Fruit fly (Drosophila melanogaster): ENCODE measurements around the gene eEF1gamma.
A peak's percentile ranks its signal among the peaks of the same experiment; 100 is the strongest.

The eEF1gamma gene

dm6 chr3R:29215652-29216483 lies 4.1 kb upstream of the eEF1gamma start (continued):
- TF ChIP-seq otp (GFP tag; IDR thresholded peaks at IDR 0.05): no peak
- TF ChIP-seq CG3163 (GFP tag; optimal IDR thresholded peaks at IDR 0.05): peak; percentile 91
- no peak for TF ChIP-seq z (GFP tag; IDR thresholded peaks at IDR 0.05)
- no peak for TF ChIP-seq CG13123 (GFP tag; optimal IDR thresholded peaks at IDR 0.05)
- TF ChIP-seq CG12769 (tag; optimal IDR thresholded peaks at IDR 0.05): no peak
- no peak for TF ChIP-seq CG13424 (tag; optimal IDR thresholded peaks at IDR 0.05)
- no peak for TF ChIP-seq CG13296 (GFP tag; optimal IDR thresholded peaks at IDR 0.05)
- TF ChIP-seq CG18262 (tag; optimal IDR thresholded peaks at IDR 0.05): peak; percentile 2
- TF ChIP-seq Mrtf (GFP tag; IDR thresholded peaks at IDR 0.05): no peak
- TF ChIP-seq CG3281 (GFP tag; optimal IDR thresholded peaks at IDR 0.05): peak; percentile 14
- TF ChIP-seq mam (GFP tag; optimal IDR thresholded peaks at IDR 0.05): no peak
- peak in 1 of 2 experiments; percentile 92 for TF ChIP-seq Hr78 (GFP tag; optimal IDR thresholded peaks at IDR 0.05)
- TF ChIP-seq hbn (GFP tag; IDR thresholded peaks at IDR 0.05; ENCODE audit: partially characterized antibody): no peak
- no peak for TF ChIP-seq vvl (GFP tag; IDR thresholded peaks at IDR 0.05)
- no peak for TF ChIP-seq CG1529 (GFP tag; optimal IDR thresholded peaks at IDR 0.05)
- TF ChIP-seq chn (GFP tag; optimal IDR thresholded peaks at IDR 0.05): no peak
- TF ChIP-seq Gug (GFP tag; IDR thresholded peaks at IDR 0.05): no peak
- TF ChIP-seq zfh1 (GFP tag; IDR thresholded peaks at IDR 0.05): no peak
- TF ChIP-seq Gsc (GFP tag; IDR thresholded peaks at IDR 0.05): no peak
- TF ChIP-seq CG34224 (GFP tag; IDR thresholded peaks at IDR 0.05; ENCODE audit: partially characterized antibody): no peak
- TF ChIP-seq mld (GFP tag; IDR thresholded peaks at IDR 0.05; ENCODE audit: partially characterized antibody): no peak
- TF ChIP-seq CG42726 (GFP tag; IDR thresholded peaks at IDR 0.05; ENCODE audit: partially characterized antibody): no peak
- no peak for TF ChIP-seq lbe (GFP tag; optimal IDR thresholded peaks at IDR 0.05)
- no peak for TF ChIP-seq CG7786 (GFP tag; optimal IDR thresholded peaks at IDR 0.05)
- TF ChIP-seq wor (GFP tag; IDR thresholded peaks at IDR 0.05): no peak
- TF ChIP-seq CG17361 (GFP tag; IDR thresholded peaks at IDR 0.05): 0 out of 3 replicates have a peak, but pooled peaks have one; percentile 20
- TF ChIP-seq pzg (GFP tag; optimal IDR thresholded peaks at IDR 0.05): no peak
- TF ChIP-seq crol (GFP tag; IDR thresholded peaks at IDR 0.05): no peak
- TF ChIP-seq lov (optimal IDR thresholded peaks at IDR 0.05): no peak
- TF ChIP-seq lov (GFP tag; IDR thresholded peaks at IDR 0.05): no peak
- TF ChIP-seq HmgD (GFP tag; optimal IDR thresholded peaks at IDR 0.05): no peak
- no peak for TF ChIP-seq CG14441 (GFP tag; IDR thresholded peaks at IDR 0.05)
- TF ChIP-seq CG6654 (GFP tag; optimal IDR thresholded peaks at IDR 0.05): no peak
- no peak for TF ChIP-seq Stat92E (GFP tag; optimal IDR thresholded peaks at IDR 0.05)
- TF ChIP-seq CG8765 (GFP tag; IDR thresholded peaks at IDR 0.05): no peak
- no peak for TF ChIP-seq CG18011 (GFP tag; optimal IDR thresholded peaks at IDR 0.05)
- no peak for TF ChIP-seq CG4328 (GFP tag; optimal IDR thresholded peaks at IDR 0.05)
- no peak for TF ChIP-seq disco-r (GFP tag; optimal IDR thresholded peaks at IDR 0.05)
- TF ChIP-seq CG11504 (tag; optimal IDR thresholded peaks at IDR 0.05): peak; percentile 46
- no peak for TF ChIP-seq ssp (GFP tag; IDR thresholded peaks at IDR 0.05)
- no peak for TF ChIP-seq CG15696 (tag; optimal IDR thresholded peaks at IDR 0.05)
- no peak for TF ChIP-seq peb (GFP tag; IDR thresholded peaks at IDR 0.05)
- no peak for TF ChIP-seq p53 (GFP tag; optimal IDR thresholded peaks at IDR 0.05)
- no peak for TF ChIP-seq CG32532 (GFP tag; IDR thresholded peaks at IDR 0.05)
- peak; percentile 40 for TF ChIP-seq sqz (GFP tag; optimal IDR thresholded peaks at IDR 0.05)
- TF ChIP-seq CG18619 (GFP tag; optimal IDR thresholded peaks at IDR 0.05): no peak
- no peak for TF ChIP-seq gfzf (GFP tag; optimal IDR thresholded peaks at IDR 0.05)
- TF ChIP-seq esg (GFP tag; conservative IDR thresholded peaks at IDR 0.05): no peak
- TF ChIP-seq CG15269 (tag; optimal IDR thresholded peaks at IDR 0.05): no peak
- TF ChIP-seq Atf-2 (GFP tag; optimal IDR thresholded peaks at IDR 0.05): no peak

Measured in whole organism, embryonic.